Worm (Caenorhabditis elegans): ENCODE data around the gene ZK867.2.

The ZK867.2 gene

ce11 chrX:7181627-7182026 lies 24.9 kb upstream of the ZK867.2 start (continued):
- peak; percentile 97 for TF ChIP-seq T26A8.4 (GFP tag; IDR thresholded peaks at IDR 0.05)
- TF ChIP-seq daf-16 (GFP tag; optimal IDR thresholded peaks at IDR 0.05) = peak; percentile 76 to 91
- peak; percentile 86 for TF ChIP-seq daf-16 (tag; optimal IDR thresholded peaks at IDR 0.05)
- peak; percentile 89 for TF ChIP-seq php-3 (GFP tag; IDR thresholded peaks at IDR 0.05)
- peak; percentile 84 for TF ChIP-seq pha-4 (GFP tag; IDR thresholded peaks at IDR 0.05)
- peak; percentile 50 for TF ChIP-seq pha-4 (tag; optimal IDR thresholded peaks at IDR 0.05)
- TF ChIP-seq lin-39 (tag; optimal IDR thresholded peaks at IDR 0.05) = no peak
- no peak for TF ChIP-seq zip-11 (GFP tag; IDR thresholded peaks at IDR 0.05)
- peak; percentile 38 for TF ChIP-seq ceh-28 (tag; optimal IDR thresholded peaks at IDR 0.05)
- peak; percentile 47 for TF ChIP-seq zfp-2 (tag; optimal IDR thresholded peaks at IDR 0.05)
- TF ChIP-seq dve-1 (tag; optimal IDR thresholded peaks at IDR 0.05; ENCODE audit: insufficient read depth) = peak; percentile 98
- TF ChIP-seq nhr-28 (tag; optimal IDR thresholded peaks at IDR 0.05) = peak; percentile 95
- peak; percentile 97 for TF ChIP-seq nhr-42 (GFP tag; IDR thresholded peaks at IDR 0.05)
- TF ChIP-seq Y75B8A.6 (GFP tag; IDR thresholded peaks at IDR 0.05) = no peak
- TF ChIP-seq lin-15B (tag; optimal IDR thresholded peaks at IDR 0.05) = no peak
- peak; percentile 83 for TF ChIP-seq ceh-20 (GFP tag; IDR thresholded peaks at IDR 0.05)
- TF ChIP-seq hlh-11 (tag; optimal IDR thresholded peaks at IDR 0.05) = peak; percentile 93

ce11 chrX:7187602-7188001 lies 18.9 kb upstream of the ZK867.2 start, which contains the start of gene C55B6.4:
TSS of gene C55B6.4 (minus strand) at chrX:7187702.
- no peak for TF ChIP-seq lin-13 (GFP tag; optimal IDR thresholded peaks at IDR 0.05)
- peak; percentile 66 for TF ChIP-seq aha-1 (tag)

- no peak for TF ChIP-seq F44E2.7 (GFP tag; IDR thresholded peaks at IDR 0.05)
- TF ChIP-seq dmd-9 (GFP tag; IDR thresholded peaks at IDR 0.05) = no peak
- no peak for TF ChIP-seq saeg-2 (GFP tag; IDR thresholded peaks at IDR 0.05)
- TF ChIP-seq nhr-42 (GFP tag; IDR thresholded peaks at IDR 0.05) = no peak
- TF ChIP-seq arid-1 (GFP tag; conservative IDR thresholded peaks at IDR 0.05) = no peak
- TF ChIP-seq ceh-32 (tag; optimal IDR thresholded peaks at IDR 0.05; ENCODE audit: poor library complexity) = no peak
- TF ChIP-seq lin-38 (GFP tag; IDR thresholded peaks at IDR 0.05) = no peak
- TF ChIP-seq ceh-62 (tag; optimal IDR thresholded peaks at IDR 0.05) = no peak
- no peak for TF ChIP-seq attf-4 (tag; optimal IDR thresholded peaks at IDR 0.05)
- TF ChIP-seq fos-1 (tag; optimal IDR thresholded peaks at IDR 0.05) = no peak
- no peak for TF ChIP-seq D1046.2 (GFP tag; IDR thresholded peaks at IDR 0.05)
- TF ChIP-seq madf-9 (GFP tag; conservative IDR thresholded peaks at IDR 0.05) = no peak
Observed at ce11 chrX:7191882-7192281, 14.6 kb upstream of the ZK867.2 start, which contains the start of gene C55B6.7. TSS of gene C55B6.7 (minus strand) at chrX:7191982.

- TF ChIP-seq hlh-30 (tag; optimal IDR thresholded peaks at IDR 0.05; ENCODE audit: insufficient read depth) (peak; percentile 3), T20F7.1 (GFP tag; optimal IDR thresholded peaks at IDR 0.05) (peak; percentile 44), egl-43 (GFP tag; IDR thresholded peaks at IDR 0.05) (no peak), nhr-11 (tag; optimal IDR thresholded peaks at IDR 0.05) (peak; percentile 27), nhr-28 (tag; optimal IDR thresholded peaks at IDR 0.05) (peak; percentile 25), unc-62 (GFP tag; optimal IDR thresholded peaks at IDR 0.05 in 1 of 2) (peak in 1 of 2 experiments; percentile 85), unc-62 (tag; optimal IDR thresholded peaks at IDR 0.05) (no peak), lin-13 (GFP tag; optimal IDR thresholded peaks at IDR 0.05) (no peak), daf-16 (GFP tag; optimal IDR thresholded peaks at IDR 0.05) (no peak), daf-16 (tag; optimal IDR thresholded peaks at IDR 0.05) (peak; percentile 0), dmd-9 (GFP tag; IDR thresholded peaks at IDR 0.05) (no peak)
Observed at ce11 chrX:7193894-7194614, 12.5 kb upstream of the ZK867.2 start, which contains the start of gene dnj-7. TSS of gene dnj-7 (plus strand) at chrX:7194564.
